Fruit fly (Drosophila melanogaster) whole organism, embryonic: ENCODE data around the gene CG14903.
A peak's percentile ranks its signal among the peaks of the same experiment; 100 is the strongest.

Experiments used
- B-H2 ChIP-seq: fragments of 200-800 bp; sonication (Bioruptor generic); optimal IDR thresholded peaks from 2 replicates; lab custom pipeline; 2018; ENCODE audit warnings: missing biosample characterization, mild to moderate bottlenecking, missing genetic modification characterization
- BtbVII ChIP-seq: fragments of 200-800 bp; sonication (Bioruptor generic); optimal IDR thresholded peaks from 3 replicates; lab custom pipeline; 2017; ENCODE audit warnings: missing biosample characterization, mild to moderate bottlenecking, missing genetic modification characterization
- C15 ChIP-seq: fragments of 200-800 bp; sonication (Bioruptor generic); IDR thresholded peaks from 3 replicates; pipeline ENCODE4 v1.3.6; 2022; ENCODE audit warnings: missing biosample characterization, missing genetic modification characterization
- CG10209 ChIP-seq: fragments of 200-800 bp; sonication (Bioruptor generic); optimal IDR thresholded peaks from 3 replicates; lab custom pipeline; 2017; ENCODE audit warnings: missing biosample characterization, mild to moderate bottlenecking, missing genetic modification characterization, missing genetic modification reagents
- CG10321 ChIP-seq: fragments of 200-800 bp; sonication (Bioruptor generic); IDR thresholded peaks from 2 replicates; pipeline ENCODE4 v1.3.6; 2022; ENCODE audit warnings: missing biosample characterization, missing genetic modification characterization
- CG10366 ChIP-seq: fragments of 200-800 bp; sonication (Bioruptor generic); IDR thresholded peaks from 2 replicates; pipeline ENCODE4 v1.3.6; 2022; ENCODE audit warnings: missing biosample characterization, missing genetic modification characterization
- CG11560 ChIP-seq: fragments of 200-800 bp; sonication (Bioruptor generic); IDR thresholded peaks from 3 replicates; pipeline ENCODE4 v1.3.6; 2022; ENCODE audit warnings: missing biosample characterization, missing genetic modification characterization
- CG12219 ChIP-seq: fragments of 200-800 bp; sonication (Bioruptor generic); optimal IDR thresholded peaks from 3 replicates; lab custom pipeline; 2018; ENCODE audit warnings: missing biosample characterization, mild to moderate bottlenecking, missing genetic modification characterization
- CG13424 ChIP-seq: fragments of 200-800 bp; sonication (Bioruptor generic); optimal IDR thresholded peaks from 2 replicates; lab custom pipeline; 2019; ENCODE audit warnings: missing biosample characterization, mild to moderate bottlenecking, missing genetic modification characterization, moderate library complexity
- CG14860 ChIP-seq: fragments of 200-800 bp; sonication (Bioruptor generic); IDR thresholded peaks from 3 replicates; pipeline ENCODE4 v1.3.6; 2022; ENCODE audit warnings: missing biosample characterization, missing genetic modification characterization; ENCODE audit not compliant: partially characterized antibody
- CG15269 ChIP-seq: fragments of 200-800 bp; sonication (Bioruptor generic); optimal IDR thresholded peaks from 2 replicates; lab custom pipeline; 2018; ENCODE audit warnings: missing biosample characterization, mild to moderate bottlenecking, missing genetic modification characterization, moderate library complexity
- CG17912 ChIP-seq: fragments of 200-800 bp; sonication (Bioruptor generic); optimal IDR thresholded peaks from 2 replicates; lab custom pipeline; 2018; ENCODE audit warnings: missing biosample characterization, mild to moderate bottlenecking, missing genetic modification characterization
- CG18619 ChIP-seq: fragments of 200-800 bp; sonication (Bioruptor generic); optimal IDR thresholded peaks from 3 replicates; lab custom pipeline; 2017; ENCODE audit warnings: missing biosample characterization, mild to moderate bottlenecking, missing genetic modification characterization
- CG2678 ChIP-seq: fragments of 200-800 bp; sonication (Bioruptor generic); optimal IDR thresholded peaks from 3 replicates; lab custom pipeline; 2019; ENCODE audit warnings: missing biosample characterization, mild to moderate bottlenecking, missing genetic modification characterization, moderate library complexity
- CG2875 ChIP-seq: fragments of 200-800 bp; sonication (Bioruptor generic); optimal IDR thresholded peaks from 2 replicates; lab custom pipeline; 2017; ENCODE audit warnings: missing biosample characterization, mild to moderate bottlenecking, missing genetic modification characterization, missing genetic modification reagents
- CG32767 ChIP-seq: fragments of 200-800 bp; sonication (Bioruptor generic); IDR thresholded peaks from 2 replicates; pipeline ENCODE4 v1.3.6; 2022; ENCODE audit warnings: missing biosample characterization, missing genetic modification characterization
- CG32772 ChIP-seq: fragments of 200-800 bp; sonication (Bioruptor generic); IDR thresholded peaks from 2 replicates; pipeline ENCODE4 v1.3.6; 2022; ENCODE audit warnings: missing biosample characterization, missing genetic modification characterization
- CG42726 ChIP-seq: fragments of 200-800 bp; sonication (Bioruptor generic); IDR thresholded peaks from 2 replicates; pipeline ENCODE4 v1.3.6; 2022; ENCODE audit warnings: missing biosample characterization, missing genetic modification characterization; ENCODE audit not compliant: partially characterized antibody
- CG4424 ChIP-seq: fragments of 200-800 bp; sonication (Bioruptor generic); optimal IDR thresholded peaks from 3 replicates; lab custom pipeline; 2016; ENCODE audit warnings: missing biosample characterization, missing genetic modification characterization
- CG4617 ChIP-seq: fragments of 200-800 bp; sonication (Bioruptor generic); optimal IDR thresholded peaks from 3 replicates; lab custom pipeline; 2016; ENCODE audit warnings: missing biosample characterization, missing genetic modification characterization, borderline replicate concordance
- CG4820 ChIP-seq: fragments of 200-800 bp; sonication (Bioruptor generic); optimal IDR thresholded peaks from 3 replicates; lab custom pipeline; 2016; ENCODE audit warnings: missing biosample characterization, missing genetic modification characterization
- CG7786 ChIP-seq: fragments of 200-800 bp; sonication (Bioruptor generic); optimal IDR thresholded peaks from 2 replicates; lab custom pipeline; 2016; ENCODE audit warnings: missing biosample characterization, missing genetic modification characterization
- CG7928 ChIP-seq: fragments of 200-800 bp; sonication (Bioruptor generic); optimal IDR thresholded peaks from 2 replicates; lab custom pipeline; 2017; ENCODE audit warnings: missing biosample characterization, mild to moderate bottlenecking, missing genetic modification characterization
- CG9215 ChIP-seq: fragments of 200-800 bp; sonication (Bioruptor generic); IDR thresholded peaks from 2 replicates; pipeline ENCODE4 v1.3.6; 2022; ENCODE audit warnings: missing biosample characterization, missing genetic modification characterization
- Camta ChIP-seq: fragments of 200-800 bp; sonication (Bioruptor generic); optimal IDR thresholded peaks from 2 replicates; lab custom pipeline; 2016; ENCODE audit warnings: missing biosample characterization, missing genetic modification characterization
- Dbx ChIP-seq: fragments of 200-800 bp; sonication (Bioruptor generic); IDR thresholded peaks from 3 replicates; pipeline ENCODE4 v1.3.6; 2022; ENCODE audit warnings: missing biosample characterization, missing genetic modification characterization
- Dek ChIP-seq: fragments of 200-800 bp; sonication (Bioruptor generic); optimal IDR thresholded peaks from 3 replicates; lab custom pipeline; 2019; ENCODE audit warnings: missing biosample characterization, mild to moderate bottlenecking, missing genetic modification characterization, moderate library complexity
- Eip74EF ChIP-seq, 2 experiments: fragments of 200-800 bp in 1 of 2; fragments of >200 bp in 1 of 2; sonication (Bioruptor generic) in 1 of 2; optimal IDR thresholded peaks; 2 replicates each; lab custom pipeline; 2017 to 2019; ENCODE audit warnings: missing biosample characterization in 2 of 2, missing genetic modification characterization in 2 of 2, mild to moderate bottlenecking in 1 of 2, moderate library complexity in 1 of 2
- HmgD ChIP-seq: fragments of 200-800 bp; sonication (Bioruptor generic); optimal IDR thresholded peaks from 3 replicates; lab custom pipeline; 2016; ENCODE audit warnings: missing biosample characterization, missing genetic modification characterization
- NfI ChIP-seq: fragments of 200-800 bp; sonication (Bioruptor generic); optimal IDR thresholded peaks from 3 replicates; lab custom pipeline; 2018; ENCODE audit warnings: missing biosample characterization, mild to moderate bottlenecking, missing genetic modification characterization, moderate library complexity
- Scr ChIP-seq: fragments of 200-800 bp; sonication (Bioruptor generic); IDR thresholded peaks from 2 replicates; pipeline ENCODE4 v1.3.6; 2022; ENCODE audit warnings: missing biosample characterization, missing genetic modification characterization; ENCODE audit not compliant: partially characterized antibody
- Vsx1 ChIP-seq: fragments of 200-800 bp; sonication (Bioruptor generic); optimal IDR thresholded peaks from 2 replicates; lab custom pipeline; 2017; ENCODE audit warnings: missing biosample characterization, mild to moderate bottlenecking, missing genetic modification characterization, missing genetic modification reagents
- az2 ChIP-seq: fragments of 200-800 bp; sonication (Bioruptor generic); optimal IDR thresholded peaks from 3 replicates; lab custom pipeline; 2016; ENCODE audit warnings: missing biosample characterization, missing genetic modification characterization
- br ChIP-seq: fragments of >200 bp; optimal IDR thresholded peaks from 2 replicates; lab custom pipeline; 2017
- cas ChIP-seq: fragments of 200-800 bp; sonication (Bioruptor generic); IDR thresholded peaks from 2 replicates; pipeline ENCODE4 v1.3.6; 2022; ENCODE audit warnings: missing biosample characterization, missing genetic modification characterization
- danr ChIP-seq: fragments of 200-800 bp; sonication (Bioruptor generic); IDR thresholded peaks from 2 replicates; pipeline ENCODE4 v1.3.6; 2022; ENCODE audit warnings: missing biosample characterization, missing genetic modification characterization
- dmrt11E ChIP-seq: fragments of 200-800 bp; sonication (Bioruptor generic); optimal IDR thresholded peaks from 3 replicates; lab custom pipeline; 2018; ENCODE audit warnings: missing biosample characterization, mild to moderate bottlenecking, missing genetic modification characterization, moderate library complexity
- ewg ChIP-seq: fragments of 200-800 bp; sonication (Bioruptor generic); optimal IDR thresholded peaks from 3 replicates; lab custom pipeline; 2017; ENCODE audit warnings: mild to moderate bottlenecking, missing biosample characterization, missing genetic modification reagents, missing genetic modification characterization
- fd102C ChIP-seq: fragments of 200-800 bp; sonication (Bioruptor generic); optimal IDR thresholded peaks from 2 replicates; lab custom pipeline; 2018; ENCODE audit warnings: missing biosample characterization, mild to moderate bottlenecking, missing genetic modification characterization, moderate library complexity
- fru ChIP-seq: fragments of >200 bp; optimal IDR thresholded peaks from 2 replicates; lab custom pipeline; 2017
- fu2 ChIP-seq: fragments of 200-800 bp; sonication (Bioruptor generic); optimal IDR thresholded peaks from 2 replicates; lab custom pipeline; 2016; ENCODE audit warnings: missing biosample characterization, missing genetic modification characterization
- inv ChIP-seq: fragments of 200-800 bp; sonication (Bioruptor generic); IDR thresholded peaks from 2 replicates; pipeline ENCODE4 v1.3.6; 2022; ENCODE audit warnings: missing biosample characterization, missing genetic modification characterization; ENCODE audit not compliant: partially characterized antibody
- jing ChIP-seq: fragments of 200-800 bp; sonication (Bioruptor generic); optimal IDR thresholded peaks from 2 replicates; lab custom pipeline; 2018; ENCODE audit warnings: missing biosample characterization, mild to moderate bottlenecking, missing genetic modification characterization
- pita ChIP-seq: fragments of 200-800 bp; sonication (Bioruptor generic); optimal IDR thresholded peaks from 2 replicates; lab custom pipeline; 2017; ENCODE audit warnings: missing biosample characterization, mild to moderate bottlenecking, missing genetic modification characterization
- rib ChIP-seq: fragments of 200-800 bp; sonication (Bioruptor generic); IDR thresholded peaks from 2 replicates; pipeline ENCODE4 v1.3.6; 2022; ENCODE audit warnings: missing biosample characterization, missing genetic modification characterization
- sd ChIP-seq: fragments of 200-800 bp; sonication (Bioruptor generic); optimal IDR thresholded peaks from 3 replicates; lab custom pipeline; 2018; ENCODE audit warnings: missing biosample characterization, mild to moderate bottlenecking, missing genetic modification characterization, moderate library complexity
- seq ChIP-seq: fragments of 200-800 bp; sonication (Bioruptor generic); IDR thresholded peaks from 2 replicates; pipeline ENCODE4 v1.3.6; 2022; ENCODE audit warnings: missing biosample characterization, missing genetic modification characterization
- sisA ChIP-seq: fragments of 200-800 bp; sonication (Bioruptor generic); IDR thresholded peaks from 2 replicates; pipeline ENCODE4 v1.3.6; 2022; ENCODE audit warnings: missing biosample characterization, missing genetic modification characterization
- slbo ChIP-seq: fragments of 200-800 bp; sonication (Bioruptor generic); IDR thresholded peaks from 2 replicates; pipeline ENCODE4 v1.3.6; 2022; ENCODE audit warnings: missing biosample characterization, missing genetic modification characterization
- sna ChIP-seq: fragments of 200-800 bp; sonication (Bioruptor generic); IDR thresholded peaks from 2 replicates; pipeline ENCODE4 v1.3.6; 2022; ENCODE audit warnings: missing biosample characterization, missing genetic modification characterization; ENCODE audit not compliant: partially characterized antibody

CG14903 gene

DNA sequence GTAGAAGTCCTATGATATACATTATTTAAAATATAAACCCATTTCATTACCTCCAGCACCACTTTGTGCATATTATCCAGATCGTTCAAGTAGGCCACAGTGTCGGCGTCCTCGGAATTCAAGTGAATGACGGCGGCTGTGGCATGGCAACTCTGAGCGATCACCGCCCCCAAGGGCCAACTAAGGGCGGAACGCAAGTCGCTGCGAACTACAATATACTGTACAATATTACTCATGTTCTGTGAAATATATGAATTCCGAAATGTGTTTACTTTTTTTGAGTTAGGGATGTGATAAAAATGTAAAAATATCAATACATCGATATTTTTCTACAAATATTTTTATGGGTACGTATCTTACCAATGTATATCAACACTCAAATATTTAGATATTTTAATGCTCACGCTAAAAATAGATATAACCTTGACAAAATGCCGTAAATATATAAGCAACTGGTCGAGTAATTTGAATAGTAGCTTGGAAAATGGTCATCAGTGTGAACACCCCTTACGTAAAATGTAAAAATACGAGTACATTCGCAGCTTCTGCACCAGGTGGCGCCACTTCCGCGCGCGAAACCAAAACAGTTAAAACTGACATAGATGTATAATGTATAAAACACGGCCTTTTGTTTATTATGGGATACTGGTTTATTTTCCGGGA, at the start of gene CG14903 (continued):
- no peak for TF ChIP-seq CG32767 (GFP tag; lab: Robert Waterston, UW)
- no peak for TF ChIP-seq CG9215 (GFP tag; lab: Robert Waterston, UW)
- TF ChIP-seq CG4617 (GFP tag; lab: Kevin White, UChicago): no peak
- no peak for TF ChIP-seq Eip74EF (GFP tag; optimal IDR thresholded peaks at IDR 0.05; lab: Kevin White, UChicago)
- peak; percentile 60 for TF ChIP-seq sna (GFP tag; lab: Robert Waterston, UW)
- no peak for TF ChIP-seq CG17912 (GFP tag; lab: Kevin White, UChicago)
- peak; percentile 69 for TF ChIP-seq sisA (GFP tag; lab: Robert Waterston, UW)
- no peak for TF ChIP-seq Dek
- no peak for TF ChIP-seq danr (GFP tag; lab: Robert Waterston, UW)
- peak; percentile 11 for TF ChIP-seq NfI (GFP tag; lab: Kevin White, UChicago)
- peak; percentile 60 for TF ChIP-seq slbo (GFP tag; lab: Robert Waterston, UW)
- peak; percentile 39 for TF ChIP-seq CG4424 (GFP tag; lab: Kevin White, UChicago)
- no peak for TF ChIP-seq CG2875
- peak; percentile 13 for TF ChIP-seq pita (GFP tag; lab: Kevin White, UChicago)
- TF ChIP-seq CG32772 (GFP tag; lab: Robert Waterston, UW): no peak
- no peak for TF ChIP-seq seq (GFP tag; lab: Robert Waterston, UW)
- peak; percentile 0 for TF ChIP-seq az2 (GFP tag; lab: Kevin White, UChicago)
- TF ChIP-seq sd (tag; lab: Kevin White, UChicago): no peak
- TF ChIP-seq inv: peak; percentile 53
- TF ChIP-seq CG7786 (GFP tag; lab: Kevin White, UChicago): peak; percentile 17
- no peak for TF ChIP-seq CG10209 (GFP tag; lab: Kevin White, UChicago)
- TF ChIP-seq CG13424 (tag; lab: Kevin White, UChicago): peak; percentile 38
- TF ChIP-seq rib (GFP tag; lab: Robert Waterston, UW): no peak
- peak; percentile 37 for TF ChIP-seq dmrt11E
- TF ChIP-seq cas (GFP tag; lab: Robert Waterston, UW): no peak
- no peak for TF ChIP-seq C15
- no peak for TF ChIP-seq CG15269 (tag; lab: Kevin White, UChicago)
- TF ChIP-seq CG4820 (GFP tag; lab: Kevin White, UChicago): no peak
- TF ChIP-seq Camta (GFP tag; lab: Kevin White, UChicago): no peak
- TF ChIP-seq Dbx: peak; percentile 53; the same call in 1 of the 3 replicates
- TF ChIP-seq B-H2 (GFP tag; lab: Kevin White, UChicago): no peak
- no peak for TF ChIP-seq HmgD (GFP tag; lab: Kevin White, UChicago)
- TF ChIP-seq ewg (GFP tag; lab: Kevin White, UChicago): no peak
- no peak for TF ChIP-seq fu2 (GFP tag; lab: Kevin White, UChicago)
- no peak for TF ChIP-seq BtbVII (GFP tag; lab: Kevin White, UChicago)
- peak; percentile 90 for TF ChIP-seq CG42726
- TF ChIP-seq jing: no peak
- peak; percentile 78 for TF ChIP-seq Scr
- TF ChIP-seq CG14860 (GFP tag; lab: Robert Waterston, UW): peak; percentile 53; the same call in 2 of the 3 replicates
- TF ChIP-seq fru: no peak
- no peak for TF ChIP-seq CG11560
- no peak for TF ChIP-seq CG7928 (GFP tag; lab: Kevin White, UChicago)
- no peak for TF ChIP-seq CG10321 (GFP tag; lab: Robert Waterston, UW)
- peak; percentile 3 for TF ChIP-seq CG18619 (GFP tag; lab: Kevin White, UChicago)
- no peak for TF ChIP-seq Vsx1 (GFP tag; lab: Kevin White, UChicago)
- TF ChIP-seq fd102C (GFP tag; lab: Kevin White, UChicago): no peak
- TF ChIP-seq CG2678 (tag; lab: Kevin White, UChicago): peak; percentile 37
- TF ChIP-seq br (lab: Kevin White, UChicago): no peak
- TF ChIP-seq CG10366: no peak
- no peak for TF ChIP-seq CG12219 (GFP tag; lab: Kevin White, UChicago)
